Worm (Caenorhabditis elegans): Measurements from ENCODE around the gene Y37E11AM.2.

- TF ChIP-seq egl-27 (tag; optimal IDR thresholded peaks at IDR 0.05) (no peak), ZK546.5 (tag; optimal IDR thresholded peaks at IDR 0.05) (no peak), elt-2 (tag; optimal IDR thresholded peaks at IDR 0.05) (no peak)
Measured at ce11 chrIV:3759823-3760222, 34.6 kb upstream of the Y37E11AM.2 start.
